Fruit fly (Drosophila melanogaster) whole organism, embryonic: ENCODE data around the gene hdly.
A peak's percentile ranks its signal among the peaks of the same experiment; 100 is the strongest.

Experiments used
- Awh ChIP-seq: fragments of 200-800 bp; sonication (Bioruptor generic); IDR thresholded peaks from 2 replicates; pipeline ENCODE4, ENCODE4 v1.3.6; 2022; ENCODE audit warnings: missing biosample characterization, missing genetic modification characterization
- B-H2 ChIP-seq: fragments of 200-800 bp; sonication (Bioruptor generic); optimal IDR thresholded peaks from 2 replicates; lab custom pipeline; 2018; ENCODE audit warnings: missing biosample characterization, mild to moderate bottlenecking, missing genetic modification characterization
- CG11723 ChIP-seq: fragments of 200-800 bp; sonication (Bioruptor generic); optimal IDR thresholded peaks from 2 replicates; lab custom pipeline; 2017; ENCODE audit warnings: missing biosample characterization, mild to moderate bottlenecking, missing genetic modification characterization
- CG13424 ChIP-seq: fragments of 200-800 bp; sonication (Bioruptor generic); optimal IDR thresholded peaks from 2 replicates; lab custom pipeline; 2019; ENCODE audit warnings: missing biosample characterization, mild to moderate bottlenecking, missing genetic modification characterization, moderate library complexity
- CG14710 ChIP-seq: fragments of 200-800 bp; sonication (Bioruptor generic); optimal IDR thresholded peaks from 3 replicates; lab custom pipeline; 2019; ENCODE audit warnings: missing biosample characterization, mild to moderate bottlenecking, missing genetic modification characterization, moderate library complexity
- CG15514 ChIP-seq: fragments of 200-800 bp; sonication (Bioruptor generic); optimal IDR thresholded peaks from 3 replicates; lab custom pipeline; 2017; ENCODE audit warnings: missing biosample characterization, missing genetic modification characterization, mild to moderate bottlenecking, moderate library complexity, missing genetic modification reagents
- CG2120 ChIP-seq: fragments of 200-800 bp; sonication (Bioruptor generic); optimal IDR thresholded peaks from 3 replicates; lab custom pipeline; 2016; ENCODE audit warnings: missing biosample characterization, missing genetic modification characterization
- CG30403 ChIP-seq: fragments of 200-800 bp; sonication (Bioruptor generic); optimal IDR thresholded peaks from 3 replicates; lab custom pipeline; 2016; ENCODE audit warnings: missing biosample characterization, missing genetic modification characterization
- CG33213 ChIP-seq: fragments of 200-800 bp; sonication (Bioruptor generic); optimal IDR thresholded peaks from 3 replicates; lab custom pipeline; 2016; ENCODE audit warnings: missing biosample characterization, missing genetic modification characterization
- CG34224 ChIP-seq: fragments of 200-800 bp; sonication (Bioruptor generic); IDR thresholded peaks from 3 replicates; pipeline ENCODE4 v1.3.6; 2022; ENCODE audit warnings: missing biosample characterization, missing genetic modification characterization; ENCODE audit not compliant: partially characterized antibody
- CG3838 ChIP-seq: fragments of 200-800 bp; sonication (Bioruptor generic); optimal IDR thresholded peaks from 3 replicates; lab custom pipeline; 2016; ENCODE audit warnings: missing biosample characterization, missing genetic modification characterization
- CG6254 ChIP-seq: fragments of 200-800 bp; sonication (Bioruptor generic); optimal IDR thresholded peaks from 3 replicates; lab custom pipeline; 2017; ENCODE audit warnings: mild to moderate bottlenecking, missing biosample characterization, missing genetic modification reagents, missing genetic modification characterization
- CG6272 ChIP-seq: fragments of 200-800 bp; sonication (Bioruptor generic); IDR thresholded peaks from 2 replicates; pipeline ENCODE4 v1.3.6; 2022; ENCODE audit warnings: missing biosample characterization, missing genetic modification characterization
- CG7987 ChIP-seq: fragments of 200-800 bp; sonication (Bioruptor generic); optimal IDR thresholded peaks from 2 replicates; lab custom pipeline; 2018; ENCODE audit warnings: missing biosample characterization, mild to moderate bottlenecking, missing genetic modification characterization, moderate library complexity
- CG8089 ChIP-seq: fragments of 200-800 bp; sonication (Bioruptor generic); optimal IDR thresholded peaks from 3 replicates; lab custom pipeline; 2016; ENCODE audit warnings: missing biosample characterization, missing genetic modification characterization
- CG8944 ChIP-seq: fragments of 200-800 bp; sonication (Bioruptor generic); optimal IDR thresholded peaks from 3 replicates; lab custom pipeline; 2016; ENCODE audit warnings: missing biosample characterization, missing genetic modification characterization
- CG9727 ChIP-seq: fragments of 200-800 bp; sonication (Bioruptor generic); optimal IDR thresholded peaks from 3 replicates; lab custom pipeline; 2017; ENCODE audit warnings: missing biosample characterization, mild to moderate bottlenecking, missing genetic modification characterization
- CG9817 ChIP-seq: fragments of 200-800 bp; sonication (Bioruptor generic); optimal IDR thresholded peaks from 2 replicates; lab custom pipeline; 2018; ENCODE audit warnings: missing biosample characterization, mild to moderate bottlenecking, missing genetic modification characterization, moderate library complexity
- E2f2 ChIP-seq: fragments of 200-800 bp; sonication (Bioruptor generic); IDR thresholded peaks from 2 replicates; pipeline ENCODE4 v1.3.6; 2022; ENCODE audit warnings: missing biosample characterization, missing genetic modification characterization
- Fer2 ChIP-seq: fragments of 200-800 bp; sonication (Bioruptor generic); optimal IDR thresholded peaks from 2 replicates; lab custom pipeline; 2018; ENCODE audit warnings: missing biosample characterization, mild to moderate bottlenecking, missing genetic modification characterization, moderate library complexity
- Fer3 ChIP-seq: fragments of 200-800 bp; sonication (Bioruptor generic); optimal IDR thresholded peaks from 2 replicates; lab custom pipeline; 2018; ENCODE audit warnings: missing biosample characterization, mild to moderate bottlenecking, missing genetic modification characterization, moderate library complexity
- HmgZ ChIP-seq: fragments of 200-800 bp; sonication (Bioruptor generic); optimal IDR thresholded peaks from 2 replicates; lab custom pipeline; 2018; ENCODE audit warnings: missing biosample characterization, mild to moderate bottlenecking, missing genetic modification characterization
- Hr39 ChIP-seq: fragments of >200 bp; optimal IDR thresholded peaks from 2 replicates; lab custom pipeline; 2017
- Lpt ChIP-seq: fragments of >200 bp; optimal IDR thresholded peaks from 2 replicates; lab custom pipeline; 2018; ENCODE audit warnings: missing biosample characterization, missing genetic modification characterization
- Oli ChIP-seq: fragments of 200-800 bp; sonication (Bioruptor generic); optimal IDR thresholded peaks from 2 replicates; lab custom pipeline; 2018; ENCODE audit warnings: missing biosample characterization, mild to moderate bottlenecking, missing genetic modification characterization, moderate library complexity
- Side ChIP-seq: fragments of 200-800 bp; sonication (Bioruptor generic); optimal IDR thresholded peaks from 2 replicates; lab custom pipeline; 2016; ENCODE audit warnings: missing biosample characterization, missing genetic modification characterization
- Spps ChIP-seq: fragments of 200-800 bp; sonication (Bioruptor generic); optimal IDR thresholded peaks from 2 replicates; lab custom pipeline; 2018; ENCODE audit warnings: missing biosample characterization, mild to moderate bottlenecking, missing genetic modification characterization
- Trl ChIP-seq, 3 experiments: fragments of >200 bp in 2 of 3; fragments of 200-800 bp in 1 of 3; sonication (Bioruptor generic) in 1 of 3; optimal IDR thresholded peaks; 2 replicates in 1 of 3; 3 replicates in 2 of 3; lab custom pipeline; 2016 to 2017; ENCODE audit warnings: missing biosample characterization in 1 of 3, missing genetic modification characterization in 1 of 3
- Vsx1 ChIP-seq: fragments of 200-800 bp; sonication (Bioruptor generic); optimal IDR thresholded peaks from 2 replicates; lab custom pipeline; 2017; ENCODE audit warnings: missing biosample characterization, mild to moderate bottlenecking, missing genetic modification characterization, missing genetic modification reagents
- YL-1 ChIP-seq: fragments of 200-800 bp; sonication (Bioruptor generic); optimal IDR thresholded peaks from 3 replicates; lab custom pipeline; 2017; ENCODE audit warnings: missing biosample characterization, mild to moderate bottlenecking, missing genetic modification characterization
- ac ChIP-seq: fragments of 200-800 bp; sonication (Bioruptor generic); optimal IDR thresholded peaks from 3 replicates; lab custom pipeline; 2017; ENCODE audit warnings: missing biosample characterization, mild to moderate bottlenecking, missing genetic modification characterization
- az2 ChIP-seq: fragments of 200-800 bp; sonication (Bioruptor generic); optimal IDR thresholded peaks from 3 replicates; lab custom pipeline; 2016; ENCODE audit warnings: missing biosample characterization, missing genetic modification characterization
- emc ChIP-seq: fragments of 200-800 bp; sonication (Bioruptor generic); optimal IDR thresholded peaks from 2 replicates; lab custom pipeline; 2016; ENCODE audit warnings: missing biosample characterization, missing genetic modification characterization
- eve ChIP-seq, 2 experiments: fragments of >200 bp; optimal IDR thresholded peaks; 2 replicates each; lab custom pipeline; 2017; ENCODE audit warnings: missing biosample characterization in 2 of 2, missing genetic modification characterization in 2 of 2
- fd96Cb ChIP-seq: fragments of 200-800 bp; sonication (Bioruptor generic); optimal IDR thresholded peaks from 2 replicates; lab custom pipeline; 2018; ENCODE audit warnings: missing biosample characterization, mild to moderate bottlenecking, missing genetic modification characterization, moderate library complexity
- fu2 ChIP-seq: fragments of 200-800 bp; sonication (Bioruptor generic); optimal IDR thresholded peaks from 2 replicates; lab custom pipeline; 2016; ENCODE audit warnings: missing biosample characterization, missing genetic modification characterization
- gsb ChIP-seq: fragments of 200-800 bp; sonication (Bioruptor generic); IDR thresholded peaks from 2 replicates; pipeline ENCODE4 v1.3.6; 2022; ENCODE audit warnings: missing biosample characterization, missing genetic modification characterization
- her ChIP-seq: fragments of 200-800 bp; sonication (Bioruptor generic); optimal IDR thresholded peaks from 2 replicates; lab custom pipeline; 2016; ENCODE audit warnings: missing biosample characterization, missing genetic modification characterization
- jumu ChIP-seq: fragments of 200-800 bp; sonication (Bioruptor generic); optimal IDR thresholded peaks from 3 replicates; lab custom pipeline; 2016; ENCODE audit warnings: missing biosample characterization, missing genetic modification characterization
- kay ChIP-seq: fragments of 200-800 bp; sonication (Bioruptor generic); optimal IDR thresholded peaks from 2 replicates; lab custom pipeline; 2016; ENCODE audit warnings: missing biosample characterization, missing genetic modification characterization
- nerfin-2 ChIP-seq: fragments of 200-800 bp; sonication (Bioruptor generic); IDR thresholded peaks from 2 replicates; pipeline ENCODE4 v1.3.6; 2022; ENCODE audit warnings: missing biosample characterization, missing genetic modification characterization; ENCODE audit not compliant: partially characterized antibody
- pan ChIP-seq, 4 experiments: fragments of >200 bp in 3 of 4; fragments of 200-800 bp in 1 of 4; sonication (Bioruptor generic) in 1 of 4; optimal IDR thresholded peaks in 3 of 4; IDR thresholded peaks in 1 of 4; 2 replicates each; pipeline versions ENCODE4 v1.3.6 to Lab custom; 2017 to 2022; ENCODE audit warnings: missing biosample characterization in 2 of 4, missing genetic modification characterization in 2 of 4, mixed read lengths in 1 of 4
- ro ChIP-seq: fragments of 200-800 bp; sonication (Bioruptor generic); IDR thresholded peaks from 2 replicates; pipeline ENCODE4 v1.3.6; 2022; ENCODE audit warnings: missing biosample characterization, missing genetic modification characterization
- salm ChIP-seq: fragments of 200-800 bp; sonication (Bioruptor generic); optimal IDR thresholded peaks from 2 replicates; lab custom pipeline; 2018; ENCODE audit warnings: missing biosample characterization, mild to moderate bottlenecking, missing genetic modification characterization
- sens ChIP-seq: fragments of 200-800 bp; sonication (Bioruptor generic); peaks from one replicate; lab custom pipeline; 2016; ENCODE audit warnings: missing biosample characterization, missing genetic modification characterization
- slbo ChIP-seq: fragments of 200-800 bp; sonication (Bioruptor generic); IDR thresholded peaks from 2 replicates; pipeline ENCODE4 v1.3.6; 2022; ENCODE audit warnings: missing biosample characterization, missing genetic modification characterization
- so ChIP-seq: fragments of 200-800 bp; sonication (Bioruptor generic); IDR thresholded peaks from 3 replicates; pipeline ENCODE4 v1.3.6; 2022; ENCODE audit warnings: missing biosample characterization, missing genetic modification characterization
- tgo ChIP-seq: fragments of 200-800 bp; sonication (Bioruptor generic); IDR thresholded peaks from 3 replicates; pipeline ENCODE4 v1.3.6; 2022; ENCODE audit warnings: missing biosample characterization, missing genetic modification characterization
- tll ChIP-seq, 2 experiments: fragments of 200-800 bp in 1 of 2; fragments of >200 bp in 1 of 2; sonication (Bioruptor generic) in 1 of 2; optimal IDR thresholded peaks; 2 replicates each; lab custom pipeline; 2017 to 2019; ENCODE audit warnings: missing biosample characterization in 2 of 2, missing genetic modification characterization in 2 of 2, mild to moderate bottlenecking in 1 of 2, moderate library complexity in 1 of 2
- trh ChIP-seq: fragments of 200-800 bp; sonication (Bioruptor generic); optimal IDR thresholded peaks from 2 replicates; lab custom pipeline; 2016; ENCODE audit warnings: missing biosample characterization, missing genetic modification characterization
- yki ChIP-seq: fragments of >200 bp; optimal IDR thresholded peaks from 3 replicates; lab custom pipeline; 2018

The hdly gene

dm6 chr3R:20947991-20948407 is 33.9 kb downstream of the hdly start (continued):
- TF ChIP-seq tgo (GFP tag; lab: Robert Waterston, UW) (no peak), CG11723 (no peak), CG7987 (GFP tag; lab: Kevin White, UChicago) (peak; percentile 45), fu2 (GFP tag; lab: Kevin White, UChicago) (peak; percentile 1), salm (no peak), CG30403 (GFP tag; lab: Kevin White, UChicago) (peak; percentile 11), B-H2 (GFP tag; lab: Kevin White, UChicago) (peak; percentile 60), CG9727 (GFP tag; lab: Kevin White, UChicago) (no peak), Lpt (GFP tag; lab: Kevin White, UChicago) (no peak), sens (GFP tag; lab: Kevin White, UChicago) (peak; percentile 70), CG6272 (GFP tag; lab: Robert Waterston, UW) (no peak), CG6254 (GFP tag; lab: Kevin White, UChicago) (no peak), E2f2 (GFP tag; lab: Robert Waterston, UW) (peak; percentile 59), Spps (no peak), CG3838 (GFP tag; lab: Kevin White, UChicago) (no peak), Oli (tag; lab: Kevin White, UChicago) (no peak), jumu (GFP tag; lab: Kevin White, UChicago) (peak; percentile 10), Fer2 (tag; lab: Kevin White, UChicago) (no peak), kay (GFP tag; lab: Kevin White, UChicago) (peak; percentile 2), trh (GFP tag; lab: Kevin White, UChicago) (no peak), HmgZ (tag; lab: Kevin White, UChicago) (peak; percentile 78), Side (peak; percentile 39), nerfin-2 (GFP tag; lab: Robert Waterston, UW) (no peak), CG33213 (GFP tag; lab: Kevin White, UChicago) (peak; percentile 63), her (GFP tag; lab: Kevin White, UChicago) (peak; percentile 56), CG8089 (GFP tag; lab: Kevin White, UChicago) (peak; percentile 1), Fer3 (tag; lab: Kevin White, UChicago) (peak; percentile 12), Awh (GFP tag; lab: Robert Waterston, UW) (0 out of 2 replicates have a peak, but pooled peaks have one; percentile 9), tll (GFP tag; optimal IDR thresholded peaks at IDR 0.05; lab: Kevin White, UChicago) (no peak), Vsx1 (GFP tag; lab: Kevin White, UChicago) (peak; percentile 96), slbo (GFP tag; lab: Robert Waterston, UW) (peak; percentile 70), emc (peak; percentile 13), ro (GFP tag; lab: Robert Waterston, UW) (no peak), fd96Cb (no peak), CG15514 (GFP tag; lab: Kevin White, UChicago) (peak; percentile 23), ac (GFP tag; lab: Kevin White, UChicago) (no peak), Hr39 (no peak), CG14710 (tag; lab: Kevin White, UChicago) (no peak), CG8944 (GFP tag; lab: Kevin White, UChicago) (no peak), CG2120 (GFP tag; lab: Kevin White, UChicago) (peak; percentile 42), CG9817 (tag; lab: Kevin White, UChicago) (peak; percentile 49), az2 (GFP tag; lab: Kevin White, UChicago) (peak; percentile 5), Trl (optimal IDR thresholded peaks at IDR 0.05; lab: Kevin White, UChicago) (no peak), Trl (GFP tag; optimal IDR thresholded peaks at IDR 0.05; lab: Kevin White, UChicago) (peak; percentile 66), eve (GFP tag; optimal IDR thresholded peaks at IDR 0.05; lab: Kevin White, UChicago) (no peak), pan (optimal IDR thresholded peaks at IDR 0.05; lab: Kevin White, UChicago) (no peak), pan (GFP tag; optimal IDR thresholded peaks at IDR 0.05 in 1 of 2, IDR thresholded peaks at IDR 0.05 in 1 of 2) (peak in 1 of 2 experiments; percentile 33), YL-1 (no peak), gsb (GFP tag; lab: Robert Waterston, UW) (no peak), yki (lab: Kevin White, UChicago) (no peak), CG13424 (tag; lab: Kevin White, UChicago) (peak; percentile 15), CG34224 (GFP tag; lab: Robert Waterston, UW) (no peak), so (GFP tag; lab: Robert Waterston, UW) (no peak)
